Worm (Caenorhabditis elegans): Measurements from ENCODE around the gene H25K10.2.

ce11 chrIV:16168702-16169440, 41.9 kb downstream of the H25K10.2 start:
- no peak for TF ChIP-seq ztf-4 (tag; optimal IDR thresholded peaks at IDR 0.05)
- no peak for TF ChIP-seq daf-12 (tag; optimal IDR thresholded peaks at IDR 0.05)
- TF ChIP-seq fos-1 (tag; optimal IDR thresholded peaks at IDR 0.05) = no peak
- no peak for TF ChIP-seq ama-1 (optimal IDR thresholded peaks at IDR 0.05)
- TF ChIP-seq fkh-10 (GFP tag; optimal IDR thresholded peaks at IDR 0.05) = no peak
- no peak for TF ChIP-seq elt-3 (tag; optimal IDR thresholded peaks at IDR 0.05)
- TF ChIP-seq pqm-1 (tag; optimal IDR thresholded peaks at IDR 0.05) = no peak
- TF ChIP-seq nhr-77 (tag; optimal IDR thresholded peaks at IDR 0.05) = no peak
